Worm (Caenorhabditis elegans) whole organism, L2 larva: ENCODE measurements around the gene wrt-3.

Experiments used
- C34F6.9 ChIP-seq: fragments of 150-350 bp; optimal IDR thresholded peaks from 2 replicates; lab custom pipeline; 2014; ENCODE audit warnings: missing biosample characterization, missing genetic modification characterization
- F13H6.1 ChIP-seq: sonication (generic microtip); optimal IDR thresholded peaks from 2 replicates; lab custom pipeline; 2016; ENCODE audit warnings: missing genetic modification characterization, missing compliant biosample characterization
- Y55F3AM.14 ChIP-seq: fragments of 200-800 bp; sonication (Bioruptor generic); optimal IDR thresholded peaks from 2 replicates; lab custom pipeline; 2018; ENCODE audit warnings: mild to moderate bottlenecking, missing genetic modification characterization, missing compliant biosample characterization
- ZK546.5 ChIP-seq: sonication (generic microtip); optimal IDR thresholded peaks from 2 replicates; lab custom pipeline; 2017; ENCODE audit warnings: missing biosample characterization, missing genetic modification characterization
- aly-2 ChIP-seq: fragments of 150-350 bp; optimal IDR thresholded peaks from 2 replicates; lab custom pipeline; 2014; ENCODE audit warnings: missing biosample characterization, missing genetic modification characterization
- blmp-1 ChIP-seq: sonication (generic microtip); optimal IDR thresholded peaks from 2 replicates; lab custom pipeline; 2017; ENCODE audit warnings: missing genetic modification characterization, mild to moderate bottlenecking, missing compliant biosample characterization, antibody characterized with exemption, moderate library complexity; ENCODE audit not compliant: insufficient read depth
- ceh-16 ChIP-seq: fragments of 150-350 bp; optimal IDR thresholded peaks from 2 replicates; lab custom pipeline; 2014; ENCODE audit warnings: missing biosample characterization, missing genetic modification characterization
- crh-2 ChIP-seq: sonication (generic microtip); optimal IDR thresholded peaks from 2 replicates; lab custom pipeline; 2017; ENCODE audit warnings: missing biosample characterization, missing genetic modification characterization
- elt-1 ChIP-seq: fragments of 150-350 bp; optimal IDR thresholded peaks from 2 replicates; lab custom pipeline; 2014; ENCODE audit warnings: missing biosample characterization, missing genetic modification characterization
- lin-13 ChIP-seq: fragments of 150-350 bp; optimal IDR thresholded peaks from 2 replicates; lab custom pipeline; 2014; ENCODE audit warnings: missing biosample characterization, missing genetic modification reagents, missing genetic modification characterization
- mbf-1 ChIP-seq: sonication (generic microtip); optimal IDR thresholded peaks from 2 replicates; lab custom pipeline; 2017; ENCODE audit warnings: missing biosample characterization, missing genetic modification characterization
- mdl-1 ChIP-seq, 2 experiments: fragments of 150-350 bp in 1 of 2; sonication (generic microtip) in 1 of 2; optimal IDR thresholded peaks; 2 replicates each; lab custom pipeline; 2017; ENCODE audit warnings: missing biosample characterization in 2 of 2, missing genetic modification characterization in 2 of 2
- nhr-10 ChIP-seq: sonication (generic microtip); optimal IDR thresholded peaks from 2 replicates; lab custom pipeline; 2017; ENCODE audit warnings: missing biosample characterization, missing genetic modification characterization
- nhr-12 ChIP-seq: fragments of 150-350 bp; optimal IDR thresholded peaks from 2 replicates; lab custom pipeline; 2014; ENCODE audit warnings: missing biosample characterization, missing genetic modification characterization
- nhr-21 ChIP-seq: fragments of 150-350 bp; optimal IDR thresholded peaks from 2 replicates; lab custom pipeline; 2014; ENCODE audit warnings: missing biosample characterization, missing genetic modification characterization
- nhr-6 ChIP-seq: fragments of 150-350 bp; optimal IDR thresholded peaks from 2 replicates; lab custom pipeline; 2014; ENCODE audit warnings: missing biosample characterization, missing genetic modification characterization
- sem-4 ChIP-seq: fragments of 150-350 bp; optimal IDR thresholded peaks from 2 replicates; lab custom pipeline; 2014; ENCODE audit warnings: missing biosample characterization, missing genetic modification reagents, missing genetic modification characterization
- unc-39 ChIP-seq: fragments of 150-350 bp; optimal IDR thresholded peaks from 2 replicates; lab custom pipeline; 2014; ENCODE audit warnings: missing biosample characterization, missing genetic modification characterization
- unc-55 ChIP-seq: fragments of 150-350 bp; sonication (generic microtip); optimal IDR thresholded peaks from 3 replicates; lab custom pipeline; 2014; ENCODE audit warnings: missing biosample characterization, missing genetic modification reagents, missing genetic modification characterization
- zag-1 ChIP-seq: fragments of 150-350 bp; optimal IDR thresholded peaks from 2 replicates; lab custom pipeline; 2014; ENCODE audit warnings: missing biosample characterization, missing genetic modification characterization
- ztf-4 ChIP-seq: fragments of 150-350 bp; optimal IDR thresholded peaks from 2 replicates; lab custom pipeline; 2014; ENCODE audit warnings: missing biosample characterization, missing genetic modification characterization

Gene wrt-3

ce11 chrIV:9438753-9439152, 38.5 kb downstream of the wrt-3 start (continued):
- TF ChIP-seq nhr-10 (tag; lab: Kevin White, UChicago) (no peak), elt-1 (no peak), lin-13 (peak; percentile 66), Y55F3AM.14 (GFP tag; lab: Kevin White, UChicago) (no peak), nhr-6 (tag; lab: Kevin White, UChicago) (peak; percentile 37), mdl-1 (tag; optimal IDR thresholded peaks at IDR 0.05; lab: Kevin White, UChicago) (peak in 1 of 2 experiments; percentile 0), aly-2 (no peak), unc-39 (tag; lab: Kevin White, UChicago) (no peak), ZK546.5 (tag; lab: Kevin White, UChicago) (no peak), ztf-4 (tag; lab: Kevin White, UChicago) (peak; percentile 19)

- no peak for TF ChIP-seq sem-4 (tag; lab: Kevin White, UChicago)
- no peak for TF ChIP-seq zag-1 (tag; lab: Kevin White, UChicago)
- no peak for TF ChIP-seq blmp-1 (tag; lab: Kevin White, UChicago)
- TF ChIP-seq nhr-21 (tag; lab: Kevin White, UChicago), result no peak
- TF ChIP-seq mbf-1 (tag; lab: Kevin White, UChicago), result no peak
- TF ChIP-seq mdl-1 (tag; optimal IDR thresholded peaks at IDR 0.05; lab: Kevin White, UChicago), result no peak
- TF ChIP-seq ztf-4 (tag; lab: Kevin White, UChicago), result no peak
- TF ChIP-seq unc-39 (tag; lab: Kevin White, UChicago), result no peak
- TF ChIP-seq ceh-16 (tag; lab: Kevin White, UChicago), result no peak
Measured at ce11 chrIV:9432327-9432726, 44.9 kb downstream of the wrt-3 start.

DNA sequence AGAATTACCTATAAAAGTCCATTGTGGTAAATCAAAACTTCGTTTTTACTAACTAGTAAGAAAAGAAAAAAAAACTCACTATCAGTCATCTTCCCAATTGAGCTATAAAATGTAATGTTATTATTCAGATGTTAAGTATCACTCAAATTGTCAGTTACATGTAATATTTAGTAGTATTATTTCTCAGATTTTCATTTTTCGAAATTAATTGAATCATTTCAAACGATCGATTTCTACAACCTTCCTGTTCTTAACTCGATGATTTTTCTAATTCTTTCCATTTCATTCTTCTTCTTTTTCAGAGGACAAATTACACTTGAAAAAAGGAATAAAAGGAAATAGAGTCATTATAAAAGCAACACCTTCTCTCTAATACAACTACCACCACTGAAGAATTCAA, 49.3 kb downstream of the wrt-3 start, which contains the start of gene F59B8.1:
F59B8.1 (plus strand) TSS at position 301 of the 400 bp plus-strand sequence.
- TF ChIP-seq F13H6.1 (tag; lab: Kevin White, UChicago), result no peak
- TF ChIP-seq nhr-12, result no peak
- no peak for TF ChIP-seq crh-2 (tag; lab: Kevin White, UChicago)
- no peak for TF ChIP-seq nhr-10 (tag; lab: Kevin White, UChicago)
- TF ChIP-seq C34F6.9 (tag; lab: Kevin White, UChicago), result no peak
- no peak for TF ChIP-seq unc-55 (GFP tag; lab: Kevin White, UChicago)
